Worm (Caenorhabditis elegans) whole organism, mixed stage, embryonic: Measurements from ENCODE around the gene R07G3.7.

ENCODE experiments used
- M03D4.4 ChIP-seq: sonication (generic microtip); optimal IDR thresholded peaks from 2 replicates; lab custom pipeline; 2017; ENCODE audit warnings: mild to moderate bottlenecking, missing genetic modification characterization, missing compliant biosample characterization
- ces-1 ChIP-seq: fragments of 150-350 bp; optimal IDR thresholded peaks from 2 replicates; lab custom pipeline; 2014; ENCODE audit warnings: missing biosample characterization, missing genetic modification reagents, missing genetic modification characterization
- drap-1 ChIP-seq: fragments of 200-800 bp; sonication (Bioruptor generic); optimal IDR thresholded peaks from 3 replicates; lab custom pipeline; 2018; ENCODE audit warnings: mild to moderate bottlenecking, missing genetic modification characterization, missing compliant biosample characterization
- elt-1 ChIP-seq: sonication (generic microtip); optimal IDR thresholded peaks from 2 replicates; lab custom pipeline; 2017; ENCODE audit warnings: missing genetic modification characterization, mild to moderate bottlenecking, missing compliant biosample characterization, antibody characterized with exemption, moderate library complexity, borderline replicate concordance; ENCODE audit not compliant: insufficient read depth
- hlh-1 ChIP-seq: fragments of 150-350 bp; optimal IDR thresholded peaks from 2 replicates; lab custom pipeline; 2014; ENCODE audit warnings: missing biosample characterization, missing genetic modification reagents, missing genetic modification characterization
- lin-13 ChIP-seq: fragments of 150-350 bp; optimal IDR thresholded peaks from 2 replicates; lab custom pipeline; 2014; ENCODE audit warnings: missing biosample characterization, missing genetic modification characterization
- nhr-12 ChIP-seq: fragments of 150-350 bp; optimal IDR thresholded peaks from 2 replicates; lab custom pipeline; 2014; ENCODE audit warnings: missing biosample characterization, missing genetic modification characterization
- nhr-237 ChIP-seq: fragments of 150-350 bp; optimal IDR thresholded peaks from 2 replicates; lab custom pipeline; 2014; ENCODE audit warnings: missing biosample characterization, missing genetic modification characterization
- nhr-28 ChIP-seq: fragments of 150-350 bp; optimal IDR thresholded peaks from 2 replicates; lab custom pipeline; 2014; ENCODE audit warnings: missing biosample characterization, missing genetic modification characterization
- nhr-76 ChIP-seq: sonication (generic microtip); optimal IDR thresholded peaks from 2 replicates; lab custom pipeline; 2017; ENCODE audit warnings: missing biosample characterization, missing genetic modification characterization
- snpc-4 ChIP-seq: fragments of 150-350 bp; optimal IDR thresholded peaks from 2 replicates; lab custom pipeline; 2014; ENCODE audit warnings: missing biosample characterization, missing genetic modification characterization
- tbx-8 ChIP-seq: fragments of 200-800 bp; sonication (Bioruptor generic); optimal IDR thresholded peaks from 2 replicates; lab custom pipeline; 2018; ENCODE audit warnings: mild to moderate bottlenecking, missing genetic modification characterization, moderate library complexity, missing compliant biosample characterization
- unc-39 ChIP-seq: fragments of 150-350 bp; optimal IDR thresholded peaks from 2 replicates; lab custom pipeline; 2014; ENCODE audit warnings: missing biosample characterization, missing genetic modification characterization
- unc-62 ChIP-seq: fragments of 150-350 bp; optimal IDR thresholded peaks from 2 replicates; lab custom pipeline; 2014; ENCODE audit warnings: missing biosample characterization, missing genetic modification reagents, missing genetic modification characterization

DNA sequence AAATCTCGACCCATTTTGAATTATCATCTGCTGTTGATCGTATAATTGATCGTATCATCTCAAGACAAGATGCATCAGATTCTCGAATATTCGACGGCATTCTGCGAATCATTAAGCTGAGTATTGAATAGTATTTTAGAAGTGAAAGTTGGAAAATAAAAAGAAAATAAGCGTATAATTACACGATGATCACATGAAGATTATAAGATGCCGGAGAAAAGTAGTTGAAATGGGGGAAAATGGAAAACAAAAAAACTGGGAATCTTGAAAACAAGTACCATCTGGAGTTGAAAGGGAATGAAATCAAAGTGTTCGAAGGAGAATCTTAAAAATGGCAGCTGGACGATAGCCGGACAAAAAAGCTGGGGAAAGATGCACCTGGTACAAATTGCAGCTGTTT lies 6.9 kb upstream of the R07G3.7 start, which contains the start of gene R07G3.8:
- TF ChIP-seq elt-1: no peak
- TF ChIP-seq drap-1 (GFP tag; lab: Kevin White, UChicago): no peak
- TF ChIP-seq nhr-76 (tag; lab: Kevin White, UChicago): no peak
- TF ChIP-seq unc-62 (GFP tag; lab: Kevin White, UChicago): no peak
- TF ChIP-seq ces-1: no peak
- TF ChIP-seq nhr-237 (tag; lab: Kevin White, UChicago): no peak
- no peak for TF ChIP-seq lin-13 (tag; lab: Kevin White, UChicago)
- TF ChIP-seq nhr-12 (tag; lab: Kevin White, UChicago): no peak
- TF ChIP-seq snpc-4 (tag; lab: Kevin White, UChicago): no peak
- no peak for TF ChIP-seq M03D4.4 (tag; lab: Kevin White, UChicago)
- no peak for TF ChIP-seq unc-39 (tag; lab: Kevin White, UChicago)
- no peak for TF ChIP-seq hlh-1 (tag; lab: Kevin White, UChicago)
- no peak for TF ChIP-seq nhr-28 (tag; lab: Kevin White, UChicago)
- no peak for TF ChIP-seq tbx-8 (GFP tag; lab: Kevin White, UChicago)
